Fruit fly (Drosophila melanogaster) ovary, adult (tissue): ENCODE measurements around the gene scf.

Experiments used
- CG17801 ChIP-seq: fragments of 200-800 bp; optimal IDR thresholded peaks from 2 replicates; lab custom pipeline; 2019; ENCODE audit warnings: missing biosample characterization, mild to moderate bottlenecking, missing genetic modification characterization, moderate library complexity; ENCODE audit not compliant: partially characterized antibody

The scf gene

dm6 chr3L:1302234-1302949 lies 3.9 kb downstream of the scf start, which contains the start of the genes Rac1 and Acat2:
Rac1 (minus strand) TSS chr3L:1302683.
Acat2 (plus strand) TSS chr3L:1302944.
- no peak for TF ChIP-seq CG17801 (GFP tag; lab: Kevin White, UChicago)

- no peak for TF ChIP-seq CG17801 (GFP tag; lab: Kevin White, UChicago)
Measured at dm6 chr3L:1302950-1303352, 4.5 kb downstream of the scf start.

dm6 chr3L:1305317-1305716 lies 6.8 kb downstream of the scf start:
- no peak for TF ChIP-seq CG17801 (GFP tag; lab: Kevin White, UChicago)

- TF ChIP-seq CG17801 (GFP tag; lab: Kevin White, UChicago) = peak; percentile 14
Measured at dm6 chr3L:1307005-1307632, 8.6 kb downstream of the scf start, which contains the start of the genes Ctr9 and Nt5a. Ctr9 (plus strand) TSS chr3L:1307224. Nt5a (minus strand) TSS chr3L:1307418.

- TF ChIP-seq CG17801 (GFP tag; lab: Kevin White, UChicago) = peak; percentile 9
Measured at dm6 chr3L:1313039-1313766, 14.7 kb downstream of the scf start, which contains the start of the genes sturkopf and Herc4. sturkopf (minus strand) TSS chr3L:1313377. Herc4 (plus strand) TSS chr3L:1313696.

- TF ChIP-seq CG17801 (GFP tag; lab: Kevin White, UChicago) = peak; percentile 13
Measured at dm6 chr3L:1318241-1318640, 19.8 kb downstream of the scf start, which contains the start of gene Myo61F. Myo61F (plus strand) TSS chr3L:1318480.

- no peak for TF ChIP-seq CG17801 (GFP tag; lab: Kevin White, UChicago)
Measured at dm6 chr3L:1319097-1319725, 20.7 kb downstream of the scf start.

dm6 chr3L:1320230-1320930 lies 21.9 kb downstream of the scf start:
- peak; percentile 62 for TF ChIP-seq CG17801 (GFP tag; lab: Kevin White, UChicago)

dm6 chr3L:1320931-1321556 lies 22.6 kb downstream of the scf start:
- TF ChIP-seq CG17801 (GFP tag; lab: Kevin White, UChicago) = no peak

- no peak for TF ChIP-seq CG17801 (GFP tag; lab: Kevin White, UChicago)
Measured at dm6 chr3L:1322159-1322558, 23.7 kb downstream of the scf start.

dm6 chr3L:1322706-1323105 lies 24.2 kb downstream of the scf start, which contains the start of gene CG9184:
CG9184 (minus strand) TSS chr3L:1322806.
- TF ChIP-seq CG17801 (GFP tag; lab: Kevin White, UChicago) = no peak

- TF ChIP-seq CG17801 (GFP tag; lab: Kevin White, UChicago) = no peak
Measured at dm6 chr3L:1323136-1323535, 24.7 kb downstream of the scf start.

dm6 chr3L:1324818-1325625 lies 26.6 kb downstream of the scf start:
- TF ChIP-seq CG17801 (GFP tag; lab: Kevin White, UChicago) = no peak
